Worm (Caenorhabditis elegans) whole organism, L4 larva: ENCODE measurements around the gene twk-10.

Experiments
- ama-1 ChIP-seq: fragments of 150-350 bp; optimal IDR thresholded peaks from 2 replicates; lab custom pipeline; 2014; ENCODE audit warnings: inconsistent platforms, mixed read lengths
- ceh-82 ChIP-seq: sonication (generic microtip); optimal IDR thresholded peaks from 2 replicates; lab custom pipeline; 2017; ENCODE audit warnings: missing biosample characterization, missing genetic modification characterization
- fos-1 ChIP-seq: fragments of 150-350 bp; optimal IDR thresholded peaks from 2 replicates; lab custom pipeline; 2014; ENCODE audit warnings: missing biosample characterization, missing genetic modification characterization
- lin-39 ChIP-seq: fragments of 150-350 bp; optimal IDR thresholded peaks from 2 replicates; lab custom pipeline; 2014; ENCODE audit warnings: missing biosample characterization, missing genetic modification reagents, missing genetic modification characterization
- nhr-237 ChIP-seq: sonication (generic microtip); optimal IDR thresholded peaks from 2 replicates; lab custom pipeline; 2017; ENCODE audit warnings: missing biosample characterization, missing genetic modification characterization
- nhr-6 ChIP-seq: fragments of 150-350 bp; optimal IDR thresholded peaks from 2 replicates; lab custom pipeline; 2014; ENCODE audit warnings: missing biosample characterization, missing genetic modification characterization

DNA sequence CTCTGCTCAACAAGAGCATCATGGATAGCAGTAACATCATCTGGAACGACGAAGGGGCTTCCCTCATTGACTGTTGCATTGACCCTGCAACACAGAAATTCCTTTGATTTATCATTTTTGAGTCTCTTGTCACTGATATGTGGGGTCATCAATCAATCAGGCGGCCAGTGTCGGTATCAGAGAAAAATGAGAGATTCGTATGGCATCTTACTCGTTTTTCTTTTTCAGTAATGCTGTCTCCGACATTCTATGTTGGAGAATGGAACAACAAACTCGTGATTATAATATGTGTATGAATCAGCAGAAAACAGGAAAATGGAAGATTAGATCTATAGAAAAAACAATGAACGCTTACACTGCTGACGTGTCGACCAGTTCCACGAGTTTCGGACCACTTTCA, 49.0 kb upstream of the twk-10 start:
- TF ChIP-seq nhr-6 (tag; lab: Kevin White, UChicago) (no peak), fos-1 (tag; lab: Kevin White, UChicago) (no peak), lin-39 (no peak), ama-1 (lab: Kevin White, UChicago) (no peak), ceh-82 (tag; lab: Kevin White, UChicago) (no peak), nhr-237 (no peak)
